Worm (Caenorhabditis elegans): ENCODE data around the gene R10E4.11.

R10E4.11 gene

ce11 chrIII:4335614-4336013 is 34.8 kb upstream of the R10E4.11 start:
- TF ChIP-seq unc-62 (GFP tag; optimal IDR thresholded peaks at IDR 0.05) (no peak), nhr-23 (tag; optimal IDR thresholded peaks at IDR 0.05) (no peak), nhr-21 (tag; optimal IDR thresholded peaks at IDR 0.05) (no peak), C34F6.9 (tag; optimal IDR thresholded peaks at IDR 0.05) (peak; percentile 64), mab-5 (tag; optimal IDR thresholded peaks at IDR 0.05) (no peak), peb-1 (tag; optimal IDR thresholded peaks at IDR 0.05) (no peak), elt-1 (tag; optimal IDR thresholded peaks at IDR 0.05) (no peak), nhr-129 (tag; optimal IDR thresholded peaks at IDR 0.05) (peak; percentile 49), alr-1 (tag; optimal IDR thresholded peaks at IDR 0.05) (no peak), sma-3 (GFP tag; optimal IDR thresholded peaks at IDR 0.05) (no peak), lsy-2 (tag; optimal IDR thresholded peaks at IDR 0.05) (peak in 1 of 2 experiments; percentile 48), mdl-1 (tag; optimal IDR thresholded peaks at IDR 0.05) (no peak), nhr-237 (tag; optimal IDR thresholded peaks at IDR 0.05) (no peak), nhr-25 (tag; optimal IDR thresholded peaks at IDR 0.05) (no peak), sma-9 (GFP tag; optimal IDR thresholded peaks at IDR 0.05) (no peak), sma-9 (tag; optimal IDR thresholded peaks at IDR 0.05) (no peak), ceh-16 (tag; optimal IDR thresholded peaks at IDR 0.05) (no peak), nhr-11 (tag; optimal IDR thresholded peaks at IDR 0.05) (no peak), ztf-4 (tag; optimal IDR thresholded peaks at IDR 0.05) (no peak), F13H6.1 (tag; optimal IDR thresholded peaks at IDR 0.05) (peak; percentile 48), nhr-6 (tag; optimal IDR thresholded peaks at IDR 0.05) (no peak), nhr-10 (tag; optimal IDR thresholded peaks at IDR 0.05) (no peak), aly-2 (tag; optimal IDR thresholded peaks at IDR 0.05) (no peak), gmeb-1 (tag; optimal IDR thresholded peaks at IDR 0.05) (no peak), ceh-82 (tag; optimal IDR thresholded peaks at IDR 0.05) (no peak), sem-4 (tag; optimal IDR thresholded peaks at IDR 0.05) (peak; percentile 46), nhr-12 (tag; optimal IDR thresholded peaks at IDR 0.05) (no peak), skn-1 (tag; optimal IDR thresholded peaks at IDR 0.05) (no peak), lin-11 (tag; optimal IDR thresholded peaks at IDR 0.05) (no peak), unc-55 (GFP tag; optimal IDR thresholded peaks at IDR 0.05) (peak; percentile 85), elt-3 (tag; optimal IDR thresholded peaks at IDR 0.05) (no peak), dmd-4 (tag; optimal IDR thresholded peaks at IDR 0.05) (no peak), ztf-1 (GFP tag; conservative IDR thresholded peaks at IDR 0.05) (no peak), lin-13 (GFP tag; optimal IDR thresholded peaks at IDR 0.05) (no peak), Y55F3AM.14 (GFP tag; optimal IDR thresholded peaks at IDR 0.05) (no peak), unc-39 (tag; optimal IDR thresholded peaks at IDR 0.05) (no peak), mbf-1 (tag; optimal IDR thresholded peaks at IDR 0.05) (no peak), snpc-4 (tag; optimal IDR thresholded peaks at IDR 0.05) (no peak), egl-27 (tag; optimal IDR thresholded peaks at IDR 0.05) (no peak), R02D3.7 (tag; optimal IDR thresholded peaks at IDR 0.05) (no peak), zag-1 (tag; optimal IDR thresholded peaks at IDR 0.05) (peak; percentile 34), blmp-1 (tag; optimal IDR thresholded peaks at IDR 0.05; ENCODE audit: insufficient read depth) (no peak), ztf-11 (tag; optimal IDR thresholded peaks at IDR 0.05) (no peak), ZK546.5 (tag; optimal IDR thresholded peaks at IDR 0.05) (no peak), nhr-77 (tag; optimal IDR thresholded peaks at IDR 0.05) (no peak), crh-2 (tag; optimal IDR thresholded peaks at IDR 0.05) (no peak), lin-39 (tag; optimal IDR thresholded peaks at IDR 0.05) (no peak), ama-1 (optimal IDR thresholded peaks at IDR 0.05) (no peak), fos-1 (tag; optimal IDR thresholded peaks at IDR 0.05) (no peak)

All from whole organism, L2 larva.